Fruit fly (Drosophila melanogaster) ovary, adult (tissue): Measurements from ENCODE around the gene Uros2.

Experiments used
- CG17801 ChIP-seq: fragments of 200-800 bp; optimal IDR thresholded peaks from 2 replicates; lab custom pipeline; 2019; ENCODE audit warnings: missing biosample characterization, mild to moderate bottlenecking, missing genetic modification characterization, moderate library complexity; ENCODE audit not compliant: partially characterized antibody

The Uros2 gene

dm6 chr3R:15788221-15788620 lies at the start of gene Uros2:
Gene Uros2, plus strand, starts transcription at chr3R:15788521.
- no peak for TF ChIP-seq CG17801 (GFP tag; lab: Kevin White, UChicago)

- no peak for TF ChIP-seq CG17801 (GFP tag; lab: Kevin White, UChicago)
These were observed 44.0 kb upstream of the Uros2 start, which contains the start of gene CG4520 for dm6 chr3R:15744354-15744753. Gene CG4520, plus strand, starts transcription at chr3R:15744654.

dm6 chr3R:15762815-15763214 lies 25.5 kb upstream of the Uros2 start, which contains the start of gene CG12784:
Gene CG12784, plus strand, starts transcription at chr3R:15763115.
- TF ChIP-seq CG17801 (GFP tag; lab: Kevin White, UChicago) = no peak

- no peak for TF ChIP-seq CG17801 (GFP tag; lab: Kevin White, UChicago)
These were observed 21.0 kb upstream of the Uros2 start, which contains the start of gene CG5623 for dm6 chr3R:15767338-15767737. Gene CG5623, minus strand, starts transcription at chr3R:15767438.

- TF ChIP-seq CG17801 (GFP tag; lab: Kevin White, UChicago) = no peak
These were observed 19.4 kb upstream of the Uros2 start for dm6 chr3R:15768900-15769299.

- TF ChIP-seq CG17801 (GFP tag; lab: Kevin White, UChicago) = no peak
These were observed 14.2 kb upstream of the Uros2 start, which contains the start of gene Ttc26 for dm6 chr3R:15774128-15774527. Gene Ttc26, plus strand, starts transcription at chr3R:15774416.

dm6 chr3R:15775242-15775641 lies 13.1 kb upstream of the Uros2 start, which contains the start of gene CG45207:
Gene CG45207, minus strand, starts transcription at chr3R:15775342.
- TF ChIP-seq CG17801 (GFP tag; lab: Kevin White, UChicago) = no peak

- no peak for TF ChIP-seq CG17801 (GFP tag; lab: Kevin White, UChicago)
These were observed 8.8 kb upstream of the Uros2 start, which contains the start of gene CG5614 for dm6 chr3R:15779505-15779904. Gene CG5614, plus strand, starts transcription at chr3R:15779805.

dm6 chr3R:15784298-15784697 lies 4.0 kb upstream of the Uros2 start:
- no peak for TF ChIP-seq CG17801 (GFP tag; lab: Kevin White, UChicago)

dm6 chr3R:15786538-15786937 lies 1.8 kb upstream of the Uros2 start, which contains the start of gene CG9590:
Gene CG9590, plus strand, starts transcription at chr3R:15786703.
- TF ChIP-seq CG17801 (GFP tag; lab: Kevin White, UChicago) = no peak

dm6 chr3R:15792427-15792826 lies 4.1 kb downstream of the Uros2 start, which contains the start of gene Acyp2:
Gene Acyp2, plus strand, starts transcription at chr3R:15792688.
- peak; percentile 5 for TF ChIP-seq CG17801 (GFP tag; lab: Kevin White, UChicago)

- TF ChIP-seq CG17801 (GFP tag; lab: Kevin White, UChicago) = peak; percentile 55
These were observed 5.1 kb downstream of the Uros2 start, which contains the start of gene nsl1 for dm6 chr3R:15793372-15793802. Gene nsl1, plus strand, starts transcription at chr3R:15793782.

- TF ChIP-seq CG17801 (GFP tag; lab: Kevin White, UChicago) = no peak
These were observed 6.0 kb downstream of the Uros2 start for dm6 chr3R:15794258-15794727.

- TF ChIP-seq CG17801 (GFP tag; lab: Kevin White, UChicago) = no peak
These were observed 13.7 kb downstream of the Uros2 start, which contains the start of gene CG9593 for dm6 chr3R:15802006-15802405. Gene CG9593, plus strand, starts transcription at chr3R:15802275.

dm6 chr3R:15803502-15804461 lies 15.5 kb downstream of the Uros2 start, which contains the start of gene alpha-Man-IIb:
Gene alpha-Man-IIb, plus strand, starts transcription at chr3R:15804248.
- peak; percentile 49 for TF ChIP-seq CG17801 (GFP tag; lab: Kevin White, UChicago)
